ENCODE assay signal across 1 fruit fly cellular context in genomic region chr3R:16898791-16899658, dm6.
TF ChIP-seq lines count a peak whose summit lies in the region.

No protein-coding gene starts in this region.

TF ChIP-seq in whole organism, embryonic, 481 proteins besides CTCF, POLR2A, EP300 and RAD21 (continued from another document):
- TF ChIP-seq CG6175 (GFP tag; IDR thresholded peaks at IDR 0.05; lab: Robert Waterston, UW): no peak
- TF ChIP-seq CG31388 (GFP tag; optimal IDR thresholded peaks at IDR 0.05; lab: Kevin White, UChicago): no peak
- no peak for TF ChIP-seq CG16863 (GFP tag; optimal IDR thresholded peaks at IDR 0.05; lab: Kevin White, UChicago)
- peak; percentile 94 for TF ChIP-seq cg (GFP tag; optimal IDR thresholded peaks at IDR 0.05; lab: Kevin White, UChicago)
- TF ChIP-seq CG34224 (GFP tag; IDR thresholded peaks at IDR 0.05; lab: Robert Waterston, UW; ENCODE audit: partially characterized antibody): no peak
- TF ChIP-seq CG5180 (GFP tag; optimal IDR thresholded peaks at IDR 0.05; lab: Kevin White, UChicago): peak; percentile 93
- no peak for TF ChIP-seq Six4 (GFP tag; optimal IDR thresholded peaks at IDR 0.05; lab: Kevin White, UChicago)
- TF ChIP-seq onecut (GFP tag; IDR thresholded peaks at IDR 0.05; lab: Robert Waterston, UW): no peak
- TF ChIP-seq Ada2b (GFP tag; IDR thresholded peaks at IDR 0.05; lab: Robert Waterston, UW): no peak
- peak; percentile 49 for TF ChIP-seq Elba2 (GFP tag; optimal IDR thresholded peaks at IDR 0.05; lab: Kevin White, UChicago)
- peak; percentile 3 for TF ChIP-seq chn (GFP tag; optimal IDR thresholded peaks at IDR 0.05; lab: Kevin White, UChicago)
- TF ChIP-seq CG6854 (GFP tag; optimal IDR thresholded peaks at IDR 0.05; lab: Kevin White, UChicago): no peak
- TF ChIP-seq CG13424 (tag; optimal IDR thresholded peaks at IDR 0.05; lab: Kevin White, UChicago): no peak
- 0 out of 2 replicates have a peak, but pooled peaks have one; percentile 25 for TF ChIP-seq Drgx (GFP tag; IDR thresholded peaks at IDR 0.05; lab: Robert Waterston, UW)
- no peak for TF ChIP-seq eyg (GFP tag; optimal IDR thresholded peaks at IDR 0.05; lab: Kevin White, UChicago)
- no peak for TF ChIP-seq CG5953 (GFP tag; IDR thresholded peaks at IDR 0.05; lab: Robert Waterston, UW)
- no peak for TF ChIP-seq lab (GFP tag; optimal IDR thresholded peaks at IDR 0.05; lab: Kevin White, UChicago)
- TF ChIP-seq abd-A (tag; optimal IDR thresholded peaks at IDR 0.05; lab: Kevin White, UChicago): no peak
- 0 out of 4 replicates have a peak, but pooled peaks have one; percentile 17 for TF ChIP-seq Dll (GFP tag; IDR thresholded peaks at IDR 0.05; lab: Robert Waterston, UW; ENCODE audit: partially characterized antibody)
- no peak for TF ChIP-seq Poxn (GFP tag; IDR thresholded peaks at IDR 0.05; lab: Robert Waterston, UW)
- no peak for TF ChIP-seq nmo (GFP tag; optimal IDR thresholded peaks at IDR 0.05; lab: Kevin White, UChicago)
- TF ChIP-seq Chrac-16 (GFP tag; optimal IDR thresholded peaks at IDR 0.05; lab: Kevin White, UChicago): no peak
- no peak for TF ChIP-seq unpg (GFP tag; optimal IDR thresholded peaks at IDR 0.05; lab: Kevin White, UChicago)
- TF ChIP-seq Oli (tag; optimal IDR thresholded peaks at IDR 0.05; lab: Kevin White, UChicago): no peak
- peak; percentile 54 for TF ChIP-seq zen (tag; optimal IDR thresholded peaks at IDR 0.05; lab: Kevin White, UChicago)
- TF ChIP-seq D19B (GFP tag; optimal IDR thresholded peaks at IDR 0.05; lab: Kevin White, UChicago): no peak
- TF ChIP-seq ab (GFP tag; optimal IDR thresholded peaks at IDR 0.05; lab: Kevin White, UChicago): no peak
- no peak for TF ChIP-seq Dp (GFP tag; optimal IDR thresholded peaks at IDR 0.05; lab: Kevin White, UChicago)
- TF ChIP-seq cad (GFP tag; optimal IDR thresholded peaks at IDR 0.05; lab: Kevin White, UChicago): peak; percentile 26
- no peak for TF ChIP-seq wor (GFP tag; IDR thresholded peaks at IDR 0.05; lab: Robert Waterston, UW)
- no peak for TF ChIP-seq kni (GFP tag; optimal IDR thresholded peaks at IDR 0.05; lab: Kevin White, UChicago)
- TF ChIP-seq pfk (GFP tag; optimal IDR thresholded peaks at IDR 0.05; lab: Kevin White, UChicago): no peak
- peak; percentile 96 to 99 for TF ChIP-seq Trl (optimal IDR thresholded peaks at IDR 0.05; lab: Kevin White, UChicago)
- TF ChIP-seq Trl (GFP tag; optimal IDR thresholded peaks at IDR 0.05; lab: Kevin White, UChicago): no peak
- no peak for TF ChIP-seq HLH4C (GFP tag; IDR thresholded peaks at IDR 0.05; lab: Robert Waterston, UW; ENCODE audit: partially characterized antibody)
- no peak for TF ChIP-seq CG10209 (GFP tag; optimal IDR thresholded peaks at IDR 0.05; lab: Kevin White, UChicago)
- TF ChIP-seq CG10654 (GFP tag; optimal IDR thresholded peaks at IDR 0.05; lab: Kevin White, UChicago): no peak
- no peak for TF ChIP-seq CG12769 (tag; optimal IDR thresholded peaks at IDR 0.05; lab: Kevin White, UChicago)
- TF ChIP-seq CG4707 (GFP tag; optimal IDR thresholded peaks at IDR 0.05; lab: Kevin White, UChicago): no peak
- no peak for TF ChIP-seq hb (GFP tag; IDR thresholded peaks at IDR 0.05; lab: Robert Waterston, UW; ENCODE audit: partially characterized antibody)
- TF ChIP-seq CG7271 (tag; optimal IDR thresholded peaks at IDR 0.05; lab: Kevin White, UChicago): no peak
- TF ChIP-seq CG4424 (GFP tag; optimal IDR thresholded peaks at IDR 0.05; lab: Kevin White, UChicago): no peak
- TF ChIP-seq kah (GFP tag; optimal IDR thresholded peaks at IDR 0.05; lab: Kevin White, UChicago): peak; percentile 4
- TF ChIP-seq ftz-f1 (GFP tag; optimal IDR thresholded peaks at IDR 0.05; lab: Kevin White, UChicago): no peak
- TF ChIP-seq kay (GFP tag; optimal IDR thresholded peaks at IDR 0.05; lab: Kevin White, UChicago): no peak
- TF ChIP-seq Nf-YC (tag; optimal IDR thresholded peaks at IDR 0.05; lab: Kevin White, UChicago): peak; percentile 8
- 0 out of 2 replicates have a peak, but pooled peaks have one; percentile 34 for TF ChIP-seq hbn (GFP tag; IDR thresholded peaks at IDR 0.05; lab: Robert Waterston, UW; ENCODE audit: partially characterized antibody)
- TF ChIP-seq nerfin-1 (tag; optimal IDR thresholded peaks at IDR 0.05; lab: Kevin White, UChicago): no peak
- TF ChIP-seq CG4404 (GFP tag; IDR thresholded peaks at IDR 0.05; lab: Robert Waterston, UW): no peak
- no peak for TF ChIP-seq Hmr (GFP tag; optimal IDR thresholded peaks at IDR 0.05; lab: Kevin White, UChicago)
- TF ChIP-seq gcm (GFP tag; optimal IDR thresholded peaks at IDR 0.05; lab: Kevin White, UChicago): no peak
- peak; percentile 51 for TF ChIP-seq pita (GFP tag; optimal IDR thresholded peaks at IDR 0.05; lab: Kevin White, UChicago)
- peak; percentile 77 for TF ChIP-seq crol (GFP tag; IDR thresholded peaks at IDR 0.05; lab: Robert Waterston, UW)
- no peak for TF ChIP-seq B-H1 (GFP tag; IDR thresholded peaks at IDR 0.05; lab: Robert Waterston, UW)
- peak; percentile 23 for TF ChIP-seq Sry-β (GFP tag; optimal IDR thresholded peaks at IDR 0.05; lab: Kevin White, UChicago)
- no peak for TF ChIP-seq Bteb2 (GFP tag; optimal IDR thresholded peaks at IDR 0.05; lab: Kevin White, UChicago)
- TF ChIP-seq CG34376 (GFP tag; optimal IDR thresholded peaks at IDR 0.05; lab: Kevin White, UChicago): no peak
- TF ChIP-seq yki (optimal IDR thresholded peaks at IDR 0.05; lab: Kevin White, UChicago): peak; percentile 91
- TF ChIP-seq CG6689 (GFP tag; IDR thresholded peaks at IDR 0.05; lab: Robert Waterston, UW): no peak
- TF ChIP-seq CG10979 (tag; optimal IDR thresholded peaks at IDR 0.05; lab: Kevin White, UChicago): no peak
- peak; percentile 87 for TF ChIP-seq CG6254 (GFP tag; optimal IDR thresholded peaks at IDR 0.05; lab: Kevin White, UChicago)
- TF ChIP-seq fru (optimal IDR thresholded peaks at IDR 0.05; lab: Kevin White, UChicago): no peak
- no peak for TF ChIP-seq Asciz (GFP tag; optimal IDR thresholded peaks at IDR 0.05; lab: Kevin White, UChicago)
- TF ChIP-seq chinmo (GFP tag; IDR thresholded peaks at IDR 0.05; lab: Robert Waterston, UW; ENCODE audit: partially characterized antibody): 0 out of 4 replicates have a peak, but pooled peaks have one; percentile 57
- no peak for TF ChIP-seq Pdp1 (GFP tag; optimal IDR thresholded peaks at IDR 0.05; lab: Kevin White, UChicago)
- peak; percentile 25 for TF ChIP-seq CG17385 (GFP tag; optimal IDR thresholded peaks at IDR 0.05; lab: Kevin White, UChicago)
- peak; percentile 59 for TF ChIP-seq sens (GFP tag; lab: Kevin White, UChicago)
- TF ChIP-seq GATAe (GFP tag; conservative IDR thresholded peaks at IDR 0.05; lab: Robert Waterston, UW): no peak
- TF ChIP-seq esg (GFP tag; conservative IDR thresholded peaks at IDR 0.05; lab: Robert Waterston, UW): no peak
- no peak for TF ChIP-seq Spps (tag; optimal IDR thresholded peaks at IDR 0.05; lab: Kevin White, UChicago)
- no peak for TF ChIP-seq CG12942 (GFP tag; optimal IDR thresholded peaks at IDR 0.05; lab: Kevin White, UChicago)
- no peak for TF ChIP-seq ara (GFP tag; IDR thresholded peaks at IDR 0.05; lab: Robert Waterston, UW)
- TF ChIP-seq sob (GFP tag; IDR thresholded peaks at IDR 0.05; lab: Robert Waterston, UW): 0 out of 2 replicates have a peak, but pooled peaks have one; percentile 26
- no peak for TF ChIP-seq CHES-1-like (GFP tag; optimal IDR thresholded peaks at IDR 0.05; lab: Kevin White, UChicago)
- TF ChIP-seq CG10431 (GFP tag; optimal IDR thresholded peaks at IDR 0.05; lab: Kevin White, UChicago): no peak
- no peak for TF ChIP-seq D (optimal IDR thresholded peaks at IDR 0.05; lab: Kevin White, UChicago)
- TF ChIP-seq D (GFP tag; optimal IDR thresholded peaks at IDR 0.05; lab: Kevin White, UChicago): peak; percentile 14
- TF ChIP-seq mam (GFP tag; optimal IDR thresholded peaks at IDR 0.05; lab: Kevin White, UChicago): no peak
- no peak for TF ChIP-seq CG8765 (GFP tag; IDR thresholded peaks at IDR 0.05; lab: Robert Waterston, UW)
- no peak for TF ChIP-seq emc (GFP tag; optimal IDR thresholded peaks at IDR 0.05; lab: Kevin White, UChicago)
- no peak for TF ChIP-seq Stat92E (GFP tag; optimal IDR thresholded peaks at IDR 0.05; lab: Kevin White, UChicago)
- no peak for TF ChIP-seq mld (GFP tag; IDR thresholded peaks at IDR 0.05; lab: Robert Waterston, UW; ENCODE audit: partially characterized antibody)
- TF ChIP-seq wdn (GFP tag; IDR thresholded peaks at IDR 0.05; lab: Robert Waterston, UW): no peak
- TF ChIP-seq caup (GFP tag; optimal IDR thresholded peaks at IDR 0.05; lab: Kevin White, UChicago; ENCODE audit: severe bottlenecking): no peak
- no peak; the same call in 1 of the 2 replicates for TF ChIP-seq CG32532 (GFP tag; IDR thresholded peaks at IDR 0.05; lab: Robert Waterston, UW)
- no peak for TF ChIP-seq pros (GFP tag; optimal IDR thresholded peaks at IDR 0.05; lab: Kevin White, UChicago)
- no peak for TF ChIP-seq CG6765 (GFP tag; optimal IDR thresholded peaks at IDR 0.05; lab: Kevin White, UChicago)
- no peak for TF ChIP-seq Sry-δ (GFP tag; optimal IDR thresholded peaks at IDR 0.05; lab: Kevin White, UChicago)
- TF ChIP-seq Kr (GFP tag; optimal IDR thresholded peaks at IDR 0.05; lab: Kevin White, UChicago): no peak
- TF ChIP-seq CG17912 (GFP tag; optimal IDR thresholded peaks at IDR 0.05; lab: Kevin White, UChicago): no peak
- TF ChIP-seq CG34422 (GFP tag; IDR thresholded peaks at IDR 0.05; lab: Robert Waterston, UW): no peak
- no peak for TF ChIP-seq tup (GFP tag; optimal IDR thresholded peaks at IDR 0.05; lab: Kevin White, UChicago)
- TF ChIP-seq BtbVII (GFP tag; optimal IDR thresholded peaks at IDR 0.05; lab: Kevin White, UChicago): no peak
- no peak for TF ChIP-seq prd (optimal IDR thresholded peaks at IDR 0.05; lab: Kevin White, UChicago)
- TF ChIP-seq prd (GFP tag; IDR thresholded peaks at IDR 0.05; lab: Robert Waterston, UW): no peak
- TF ChIP-seq Myb (GFP tag; optimal IDR thresholded peaks at IDR 0.05; lab: Kevin White, UChicago): peak; percentile 23
- TF ChIP-seq CG1832 (GFP tag; optimal IDR thresholded peaks at IDR 0.05; lab: Kevin White, UChicago): no peak
- TF ChIP-seq CG12071 (GFP tag; optimal IDR thresholded peaks at IDR 0.05; lab: Kevin White, UChicago): no peak
- peak; percentile 68 for TF ChIP-seq Ets65A (GFP tag; lab: Kevin White, UChicago)
- no peak for TF ChIP-seq CrebB (tag; optimal IDR thresholded peaks at IDR 0.05; lab: Kevin White, UChicago)
- no peak for TF ChIP-seq Hsf (GFP tag; optimal IDR thresholded peaks at IDR 0.05; lab: Kevin White, UChicago)
- TF ChIP-seq CG18476 (GFP tag; optimal IDR thresholded peaks at IDR 0.05; lab: Kevin White, UChicago): no peak
- TF ChIP-seq ewg (GFP tag; optimal IDR thresholded peaks at IDR 0.05; lab: Kevin White, UChicago): peak; percentile 96
- TF ChIP-seq Ssrp (tag; optimal IDR thresholded peaks at IDR 0.05; lab: Kevin White, UChicago): no peak
- no peak for TF ChIP-seq Ets97D (GFP tag; optimal IDR thresholded peaks at IDR 0.05; lab: Kevin White, UChicago)
- no peak for TF ChIP-seq btn (GFP tag; optimal IDR thresholded peaks at IDR 0.05; lab: Kevin White, UChicago)
- TF ChIP-seq eve (GFP tag; optimal IDR thresholded peaks at IDR 0.05; lab: Kevin White, UChicago): peak in 1 of 2 experiments; percentile 14
- TF ChIP-seq br (optimal IDR thresholded peaks at IDR 0.05; lab: Kevin White, UChicago): no peak
- TF ChIP-seq zen2 (GFP tag; IDR thresholded peaks at IDR 0.05; lab: Robert Waterston, UW; ENCODE audit: partially characterized antibody): peak; percentile 30; the same call in 1 of the 3 replicates
- TF ChIP-seq Hey (tag; optimal IDR thresholded peaks at IDR 0.05; lab: Kevin White, UChicago): no peak
- peak; percentile 80 to 98 for TF ChIP-seq insv (GFP tag; optimal IDR thresholded peaks at IDR 0.05; lab: Kevin White, UChicago)
- no peak for TF ChIP-seq CG7556 (GFP tag; optimal IDR thresholded peaks at IDR 0.05; lab: Kevin White, UChicago)
- no peak for TF ChIP-seq CG14860 (GFP tag; IDR thresholded peaks at IDR 0.05; lab: Robert Waterston, UW; ENCODE audit: partially characterized antibody)
- TF ChIP-seq dm (GFP tag; optimal IDR thresholded peaks at IDR 0.05; lab: Kevin White, UChicago): no peak
- no peak for TF ChIP-seq pan (optimal IDR thresholded peaks at IDR 0.05; lab: Kevin White, UChicago)
- no peak for TF ChIP-seq pan (GFP tag; optimal IDR thresholded peaks at IDR 0.05 in 1 of 2, IDR thresholded peaks at IDR 0.05 in 1 of 2)
- TF ChIP-seq CG2116 (GFP tag; optimal IDR thresholded peaks at IDR 0.05; lab: Kevin White, UChicago): peak; percentile 12
- no peak for TF ChIP-seq CG17361 (GFP tag; IDR thresholded peaks at IDR 0.05; lab: Robert Waterston, UW)
- TF ChIP-seq CG8478 (optimal IDR thresholded peaks at IDR 0.05; lab: Kevin White, UChicago): peak; percentile 70
- peak; percentile 78 for TF ChIP-seq Nf-YB (GFP tag; optimal IDR thresholded peaks at IDR 0.05; lab: Kevin White, UChicago)
- TF ChIP-seq CG7745 (tag; optimal IDR thresholded peaks at IDR 0.05; lab: Kevin White, UChicago): no peak
- no peak for TF ChIP-seq HmgD (GFP tag; optimal IDR thresholded peaks at IDR 0.05; lab: Kevin White, UChicago)
- TF ChIP-seq CG9215 (GFP tag; IDR thresholded peaks at IDR 0.05; lab: Robert Waterston, UW): no peak
- TF ChIP-seq CG15601 (tag; optimal IDR thresholded peaks at IDR 0.05; lab: Kevin White, UChicago): no peak
- peak in 1 of 2 experiments; percentile 18 for TF ChIP-seq Dfd (GFP tag; optimal IDR thresholded peaks at IDR 0.05; lab: Kevin White, UChicago)
